Fruit fly (Drosophila melanogaster) whole organism, pupa: Measurements from ENCODE around the gene Ns1.

Experiments
- CG32121 ChIP-seq: fragments of 200-800 bp; sonication (Bioruptor generic); IDR thresholded peaks from 2 replicates; pipeline ENCODE4 v1.3.6; 2022; ENCODE audit warnings: missing biosample characterization, missing genetic modification characterization
- CG34367 ChIP-seq: fragments of 200-800 bp; sonication (Bioruptor generic); optimal IDR thresholded peaks from 2 replicates; lab custom pipeline; 2018; ENCODE audit warnings: missing biosample characterization, mild to moderate bottlenecking, missing genetic modification characterization
- CG8159 ChIP-seq: fragments of 200-800 bp; sonication (Bioruptor generic); optimal IDR thresholded peaks from 3 replicates; lab custom pipeline; 2018; ENCODE audit warnings: missing biosample characterization, mild to moderate bottlenecking, missing genetic modification characterization, moderate library complexity
- CG8301 ChIP-seq: fragments of 200-800 bp; sonication (Bioruptor generic); optimal IDR thresholded peaks from 2 replicates; lab custom pipeline; 2018; ENCODE audit warnings: missing biosample characterization, mild to moderate bottlenecking, missing genetic modification characterization
- D1 ChIP-seq: fragments of 200-800 bp; sonication (Bioruptor generic); optimal IDR thresholded peaks from 2 replicates; lab custom pipeline; 2018; ENCODE audit warnings: missing biosample characterization, mild to moderate bottlenecking, missing genetic modification characterization, moderate library complexity
- EcR ChIP-seq: fragments of 200-800 bp; sonication (Bioruptor generic); optimal IDR thresholded peaks from 3 replicates; lab custom pipeline; 2019; ENCODE audit warnings: missing biosample characterization, missing genetic modification characterization, mild to moderate bottlenecking, moderate library complexity, missing genetic modification reagents
- Ets98B ChIP-seq: fragments of 200-800 bp; sonication (Bioruptor generic); IDR thresholded peaks from 2 replicates; pipeline ENCODE4 v1.3.6; 2022; ENCODE audit warnings: missing biosample characterization, missing genetic modification characterization
- Snoo ChIP-seq: fragments of 200-800 bp; sonication (Bioruptor generic); optimal IDR thresholded peaks from 3 replicates; lab custom pipeline; 2017; ENCODE audit warnings: missing biosample characterization, mild to moderate bottlenecking, missing genetic modification characterization, inconsistent platforms
- fd96Ca ChIP-seq: fragments of 200-800 bp; sonication (Bioruptor generic); IDR thresholded peaks from 3 replicates; pipeline ENCODE4 v1.3.6; 2022; ENCODE audit warnings: missing biosample characterization, missing genetic modification characterization

- TF ChIP-seq Ets98B (GFP tag; lab: Robert Waterston, UW) (no peak), CG8159 (tag; lab: Kevin White, UChicago) (no peak), EcR (GFP tag; lab: Kevin White, UChicago) (no peak), CG34367 (tag; lab: Kevin White, UChicago) (no peak), Snoo (tag; lab: Kevin White, UChicago) (no peak), fd96Ca (no peak), D1 (tag; lab: Kevin White, UChicago) (no peak), CG32121 (GFP tag; lab: Robert Waterston, UW) (no peak), CG8301 (tag; lab: Kevin White, UChicago) (no peak)
These were observed 47.7 kb upstream of the Ns1 start, which contains the start of gene CG34278 for dm6 chr3R:17120165-17120564.
